Worm (Caenorhabditis elegans): ENCODE data around the gene F25E2.3.

DNA sequence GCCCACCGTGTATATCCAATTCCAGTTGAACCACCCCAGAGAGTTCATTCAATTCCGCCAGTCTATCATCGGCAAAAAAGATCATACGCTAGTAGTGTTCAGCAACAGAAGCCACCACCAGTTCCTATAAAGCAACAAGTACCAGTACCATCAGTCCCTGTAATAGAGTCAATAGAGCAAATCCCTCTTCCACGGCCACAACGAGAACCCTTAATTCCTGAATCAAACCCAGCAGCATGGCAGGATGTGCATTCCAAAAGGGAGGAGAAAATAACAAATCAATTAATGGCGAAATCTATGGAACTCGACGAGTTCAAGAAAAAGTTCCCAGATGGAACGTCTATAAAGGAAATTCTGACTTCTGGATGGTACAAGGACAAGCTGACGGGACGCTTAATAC, 23.1 kb downstream of the F25E2.3 start:
- TF ChIP-seq nhr-77 (tag; optimal IDR thresholded peaks at IDR 0.05) (no peak), ztf-4 (tag; optimal IDR thresholded peaks at IDR 0.05) (no peak), aly-2 (tag; optimal IDR thresholded peaks at IDR 0.05) (no peak)

All from whole organism, L1 larva.